Worm (Caenorhabditis elegans) whole organism, L3 larva: ENCODE results near the gene Y73C8C.4.

Experiments
- aly-2 ChIP-seq: fragments of 150-350 bp; optimal IDR thresholded peaks from 2 replicates; lab custom pipeline; 2014; ENCODE audit warnings: missing biosample characterization, missing genetic modification characterization
- ceh-16 ChIP-seq: sonication (generic microtip); optimal IDR thresholded peaks from 2 replicates; lab custom pipeline; 2017; ENCODE audit warnings: missing biosample characterization, missing genetic modification characterization
- ceh-28 ChIP-seq: fragments of 150-350 bp; optimal IDR thresholded peaks from 2 replicates; lab custom pipeline; 2014; ENCODE audit warnings: missing biosample characterization, missing genetic modification reagents, missing genetic modification characterization
- daf-12 ChIP-seq: fragments of 150-350 bp; optimal IDR thresholded peaks from 2 replicates; lab custom pipeline; 2014; ENCODE audit warnings: missing biosample characterization, missing genetic modification reagents, missing genetic modification characterization
- egl-27 ChIP-seq: sonication (generic microtip); optimal IDR thresholded peaks from 4 replicates; lab custom pipeline; 2017; ENCODE audit warnings: missing biosample characterization, missing genetic modification reagents, missing genetic modification characterization
- egl-5 ChIP-seq: fragments of 150-350 bp; optimal IDR thresholded peaks from 2 replicates; lab custom pipeline; 2017; ENCODE audit warnings: missing biosample characterization, missing genetic modification reagents, missing genetic modification characterization, inconsistent platforms
- elt-1 ChIP-seq: fragments of 150-350 bp; optimal IDR thresholded peaks from 2 replicates; lab custom pipeline; 2014; ENCODE audit warnings: missing biosample characterization, missing genetic modification characterization
- elt-2 ChIP-seq: sonication (generic microtip); optimal IDR thresholded peaks from 2 replicates; lab custom pipeline; 2016; ENCODE audit warnings: missing genetic modification reagents, mild to moderate bottlenecking, missing genetic modification characterization, missing compliant biosample characterization
- elt-3 ChIP-seq, 3 experiments: fragments of 150-350 bp in 1 of 3; sonication (generic microtip) in 2 of 3; optimal IDR thresholded peaks; 2 replicates in 2 of 3; 4 replicates in 1 of 3; lab custom pipeline; 2014 to 2017; ENCODE audit warnings: missing biosample characterization in 3 of 3, missing genetic modification characterization in 3 of 3
- eor-1 ChIP-seq, 2 experiments: fragments of 150-350 bp; optimal IDR thresholded peaks; 2 replicates each; lab custom pipeline; 2014 to 2018; ENCODE audit warnings: missing biosample characterization in 2 of 2, missing genetic modification characterization in 2 of 2
- fkh-10 ChIP-seq: sonication (generic microtip); optimal IDR thresholded peaks from 2 replicates; lab custom pipeline; 2017; ENCODE audit warnings: missing biosample characterization, missing genetic modification reagents, missing genetic modification characterization
- fkh-2 ChIP-seq: fragments of 150-350 bp; optimal IDR thresholded peaks from 2 replicates; lab custom pipeline; 2014; ENCODE audit warnings: missing biosample characterization, missing genetic modification reagents, missing genetic modification characterization
- fos-1 ChIP-seq: fragments of 150-350 bp; optimal IDR thresholded peaks from 2 replicates; lab custom pipeline; 2014; ENCODE audit warnings: missing biosample characterization, missing genetic modification characterization
- jun-1 ChIP-seq: fragments of 150-350 bp; optimal IDR thresholded peaks from 2 replicates; lab custom pipeline; 2014; ENCODE audit warnings: missing biosample characterization, missing genetic modification reagents, missing genetic modification characterization
- lin-15B ChIP-seq: fragments of 150-350 bp; optimal IDR thresholded peaks from 2 replicates; lab custom pipeline; 2014; ENCODE audit warnings: missing biosample characterization, missing genetic modification characterization
- lin-39 ChIP-seq: fragments of 150-350 bp; optimal IDR thresholded peaks from 2 replicates; lab custom pipeline; 2018; ENCODE audit warnings: missing biosample characterization, missing genetic modification reagents, missing genetic modification characterization
- lsy-12 ChIP-seq: sonication (generic microtip); optimal IDR thresholded peaks from 2 replicates; lab custom pipeline; 2016; ENCODE audit warnings: mild to moderate bottlenecking, missing genetic modification characterization, missing compliant biosample characterization
- mml-1 ChIP-seq: fragments of 150-350 bp; sonication (generic microtip); optimal IDR thresholded peaks from 3 replicates; lab custom pipeline; 2014; ENCODE audit warnings: missing biosample characterization, missing genetic modification characterization
- nfya-1 ChIP-seq: sonication (generic microtip); optimal IDR thresholded peaks from 2 replicates; lab custom pipeline; 2017; ENCODE audit warnings: missing genetic modification characterization, mild to moderate bottlenecking, missing compliant biosample characterization, antibody characterized with exemption, moderate library complexity; ENCODE audit not compliant: insufficient read depth
- nhr-11 ChIP-seq: fragments of 150-350 bp; optimal IDR thresholded peaks from 2 replicates; lab custom pipeline; 2014; ENCODE audit warnings: missing biosample characterization, missing genetic modification characterization
- nhr-12 ChIP-seq: fragments of 150-350 bp; optimal IDR thresholded peaks from 2 replicates; lab custom pipeline; 2014; ENCODE audit warnings: missing biosample characterization, missing genetic modification characterization
- nhr-23 ChIP-seq: fragments of 150-350 bp; optimal IDR thresholded peaks from 2 replicates; lab custom pipeline; 2014; ENCODE audit warnings: missing biosample characterization, missing genetic modification reagents, missing genetic modification characterization
- nhr-25 ChIP-seq: sonication (generic microtip); optimal IDR thresholded peaks from 2 replicates; lab custom pipeline; 2017; ENCODE audit warnings: missing biosample characterization, missing genetic modification characterization
- nhr-28 ChIP-seq: fragments of 150-350 bp; optimal IDR thresholded peaks from 2 replicates; lab custom pipeline; 2014; ENCODE audit warnings: missing biosample characterization, missing genetic modification characterization
- nhr-43 ChIP-seq: sonication (generic microtip); optimal IDR thresholded peaks from 2 replicates; lab custom pipeline; 2016; ENCODE audit warnings: mild to moderate bottlenecking, missing genetic modification characterization, missing compliant biosample characterization; ENCODE audit not compliant: poor library complexity, severe bottlenecking
- nhr-67 ChIP-seq: fragments of 150-350 bp; optimal IDR thresholded peaks from 2 replicates; lab custom pipeline; 2014; ENCODE audit warnings: missing biosample characterization, missing genetic modification characterization
- nhr-76 ChIP-seq: fragments of 150-350 bp; sonication (generic microtip); optimal IDR thresholded peaks from 5 replicates; lab custom pipeline; 2014; ENCODE audit warnings: missing biosample characterization, missing genetic modification characterization
- nhr-77 ChIP-seq: fragments of 150-350 bp; optimal IDR thresholded peaks from 2 replicates; lab custom pipeline; 2014; ENCODE audit warnings: missing biosample characterization, missing genetic modification characterization
- pqm-1 ChIP-seq: fragments of 150-350 bp; optimal IDR thresholded peaks from 2 replicates; lab custom pipeline; 2017; ENCODE audit warnings: missing biosample characterization, missing genetic modification characterization, inconsistent platforms
- sea-2 ChIP-seq: fragments of 150-350 bp; sonication (generic microtip); optimal IDR thresholded peaks from 4 replicates; lab custom pipeline; 2014; ENCODE audit warnings: missing biosample characterization, missing genetic modification reagents, missing genetic modification characterization
- tbx-2 ChIP-seq: sonication (generic microtip); optimal IDR thresholded peaks from 2 replicates; lab custom pipeline; 2016; ENCODE audit warnings: mild to moderate bottlenecking, missing genetic modification characterization, missing compliant biosample characterization
- unc-62 ChIP-seq: fragments of 150-350 bp; sonication (generic microtip); optimal IDR thresholded peaks from 4 replicates; lab custom pipeline; 2014; ENCODE audit warnings: missing biosample characterization, missing genetic modification reagents, missing genetic modification characterization
- zag-1 ChIP-seq: fragments of 150-350 bp; optimal IDR thresholded peaks from 2 replicates; lab custom pipeline; 2014; ENCODE audit warnings: missing biosample characterization, missing genetic modification characterization
- ztf-11 ChIP-seq: fragments of 150-350 bp; optimal IDR thresholded peaks from 2 replicates; lab custom pipeline; 2014; ENCODE audit warnings: missing biosample characterization, missing genetic modification characterization

Gene Y73C8C.4

DNA sequence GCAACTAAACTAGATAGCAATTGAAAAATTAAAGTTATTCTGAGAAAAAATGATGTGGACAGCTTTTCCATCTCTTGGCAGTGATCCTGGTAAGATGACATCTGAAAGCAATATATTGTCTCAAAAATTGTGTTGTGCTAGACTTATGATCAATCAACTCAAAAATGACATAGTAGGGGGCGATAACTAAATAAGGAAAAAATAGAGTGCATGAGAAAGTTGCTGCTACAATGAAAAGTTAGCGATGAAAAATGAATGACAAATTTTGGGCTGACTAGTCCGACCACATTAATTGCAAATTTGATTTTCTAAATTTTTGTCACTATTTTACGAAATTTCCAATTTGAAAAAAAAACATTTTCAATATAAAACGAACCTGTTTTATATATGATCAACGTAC, 39.2 kb upstream of the Y73C8C.4 start, which contains the start of gene srab-9:
Gene srab-9, minus strand, starts transcription at position 101 of the 400 bp plus-strand sequence.
- TF ChIP-seq nhr-11 (tag; lab: Kevin White, UChicago) (no peak), egl-27 (tag; lab: Kevin White, UChicago) (no peak), nfya-1 (no peak), nhr-43 (no peak)

DNA sequence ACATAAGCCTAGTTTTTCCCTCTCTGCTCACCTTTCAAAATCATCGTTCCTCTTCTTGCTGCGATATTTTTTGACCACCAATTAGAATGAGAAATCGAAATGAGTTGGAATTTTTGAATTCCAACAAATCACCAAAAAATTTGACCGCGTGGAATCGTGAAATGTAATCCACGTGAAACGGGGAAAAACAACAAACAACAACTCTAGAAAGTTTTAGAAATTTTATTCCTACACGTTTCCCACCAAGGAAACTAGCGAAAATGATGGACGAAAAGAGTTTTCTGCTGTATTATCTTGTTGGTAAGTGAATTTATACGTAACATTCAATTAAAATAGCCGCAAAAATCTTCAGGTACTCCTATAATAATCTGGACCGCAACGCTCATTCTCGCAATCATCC, 36.5 kb upstream of the Y73C8C.4 start, which contains the start of the genes irld-3 and F02C9.1:
Gene irld-3, minus strand, starts transcription at position 101 of the 400 bp plus-strand sequence.
Gene F02C9.1, plus strand, starts transcription at position 216 of the 400 bp plus-strand sequence.
- no peak for TF ChIP-seq lin-15B
- no peak for TF ChIP-seq fos-1 (tag; lab: Kevin White, UChicago)
- no peak for TF ChIP-seq elt-2 (tag; lab: Kevin White, UChicago)
- TF ChIP-seq unc-62 (GFP tag; lab: Kevin White, UChicago) = no peak
- TF ChIP-seq zag-1 = no peak
- no peak for TF ChIP-seq elt-1 (tag; lab: Kevin White, UChicago)
- TF ChIP-seq nhr-67 (tag; lab: Kevin White, UChicago) = no peak
- TF ChIP-seq nhr-12 = no peak
- no peak for TF ChIP-seq nfya-1
- no peak for TF ChIP-seq elt-3 (tag; optimal IDR thresholded peaks at IDR 0.05; lab: Kevin White, UChicago)
- TF ChIP-seq lin-39 (tag; lab: Kevin White, UChicago) = no peak

DNA sequence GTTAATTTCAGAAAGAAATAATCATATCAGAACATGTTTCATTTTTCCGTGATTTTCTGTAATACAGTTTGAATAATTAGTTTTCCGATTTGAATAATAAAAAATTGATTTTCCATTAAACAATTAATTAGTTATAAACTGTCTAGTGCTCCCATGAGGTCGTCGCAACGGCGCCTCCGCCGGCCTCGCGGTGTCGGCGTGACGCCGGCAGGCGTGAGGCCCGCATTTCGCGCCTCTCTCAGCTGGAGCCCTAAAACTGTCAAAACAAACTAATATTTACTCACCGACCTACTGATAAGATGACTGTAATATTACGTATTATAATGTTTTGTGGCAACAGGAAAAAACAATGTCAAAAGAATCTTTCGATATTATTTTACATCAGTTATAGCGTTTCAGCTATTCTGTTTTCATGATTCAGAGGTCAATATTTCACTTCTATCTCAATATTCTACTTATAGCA, 31.4 kb upstream of the Y73C8C.4 start, which contains the start of gene F02C9.2:
Gene F02C9.2, plus strand, starts transcription at position 413 of the 463 bp plus-strand sequence.
- TF ChIP-seq unc-62 (GFP tag; lab: Kevin White, UChicago) (no peak), elt-3 (tag; optimal IDR thresholded peaks at IDR 0.05; lab: Kevin White, UChicago) (no peak), ceh-16 (no peak), fkh-2 (no peak), nhr-23 (tag; lab: Kevin White, UChicago) (no peak)

DNA sequence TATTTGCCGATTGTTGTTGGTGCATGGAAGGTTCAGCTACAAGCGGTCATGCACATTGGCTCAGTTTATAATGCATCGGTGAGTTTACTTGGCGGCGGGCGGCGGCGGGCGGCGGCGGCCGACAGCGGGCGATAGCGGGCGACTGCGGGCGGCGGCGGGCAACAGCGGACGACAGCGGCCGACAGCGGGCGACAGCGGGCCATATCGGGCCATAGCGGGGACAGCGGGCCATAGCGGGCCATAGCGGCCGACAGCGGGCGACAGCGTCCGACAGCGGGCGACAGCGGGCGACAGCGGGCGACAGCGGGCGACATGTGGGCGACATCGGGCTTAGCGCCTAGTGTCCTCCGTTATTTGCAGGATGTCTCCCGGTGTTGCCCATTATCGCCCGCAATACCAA, 30.2 kb upstream of the Y73C8C.4 start:
- no peak for TF ChIP-seq ceh-28
- no peak for TF ChIP-seq nhr-77
- TF ChIP-seq aly-2 (tag; lab: Kevin White, UChicago) = no peak
- no peak for TF ChIP-seq elt-2 (tag; lab: Kevin White, UChicago)
- no peak for TF ChIP-seq tbx-2
- no peak for TF ChIP-seq elt-1 (tag; lab: Kevin White, UChicago)
- no peak for TF ChIP-seq lsy-12 (tag; lab: Kevin White, UChicago)
- TF ChIP-seq sea-2 (GFP tag; lab: Kevin White, UChicago) = no peak
- TF ChIP-seq nhr-76 (tag; lab: Kevin White, UChicago) = no peak
- no peak for TF ChIP-seq nhr-67 (tag; lab: Kevin White, UChicago)
- no peak for TF ChIP-seq mml-1 (tag; lab: Kevin White, UChicago)
- no peak for TF ChIP-seq egl-5 (tag; lab: Kevin White, UChicago)
- no peak for TF ChIP-seq fkh-10
- TF ChIP-seq ztf-11 (tag; lab: Kevin White, UChicago) = no peak
- no peak for TF ChIP-seq nhr-25 (tag; lab: Kevin White, UChicago)
- TF ChIP-seq eor-1 (tag; optimal IDR thresholded peaks at IDR 0.05; lab: Kevin White, UChicago) = no peak
- TF ChIP-seq nhr-28 (tag; lab: Kevin White, UChicago) = no peak
- no peak for TF ChIP-seq lin-15B
- TF ChIP-seq daf-12 (tag; lab: Kevin White, UChicago) = no peak
- no peak for TF ChIP-seq lin-39 (tag; lab: Kevin White, UChicago)

DNA sequence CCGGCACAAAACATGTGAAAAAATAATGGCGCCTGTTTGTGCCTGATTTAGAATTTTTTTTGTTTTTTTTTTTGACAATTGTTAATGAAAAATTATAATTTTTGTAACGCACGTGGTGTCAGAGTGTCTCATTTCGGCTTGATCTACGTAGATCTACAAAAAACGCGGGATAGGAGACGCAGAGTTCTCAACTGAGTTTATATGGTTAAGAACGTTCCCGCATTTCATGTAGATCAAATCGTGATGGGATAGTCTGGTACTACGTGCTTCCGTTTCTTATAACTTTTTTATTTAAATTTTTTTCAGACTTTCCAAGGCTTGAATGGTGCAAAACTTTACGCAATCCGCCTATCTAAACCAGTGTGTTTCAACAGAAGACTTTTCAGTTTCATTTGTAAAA, 26.9 kb upstream of the Y73C8C.4 start, which contains the start of gene tat-6:
Gene tat-6, plus strand, starts transcription at position 301 of the 400 bp plus-strand sequence.
- TF ChIP-seq fkh-2 (no peak), elt-3 (tag; optimal IDR thresholded peaks at IDR 0.05; lab: Kevin White, UChicago) (no peak), nhr-76 (tag; lab: Kevin White, UChicago) (no peak), nhr-23 (tag; lab: Kevin White, UChicago) (no peak), pqm-1 (tag; lab: Kevin White, UChicago) (no peak), nhr-25 (tag; lab: Kevin White, UChicago) (no peak), elt-1 (tag; lab: Kevin White, UChicago) (no peak), sea-2 (GFP tag; lab: Kevin White, UChicago) (no peak), elt-2 (tag; lab: Kevin White, UChicago) (no peak), jun-1 (tag; lab: Kevin White, UChicago) (no peak), zag-1 (no peak), nhr-12 (no peak)
